Worm (Caenorhabditis elegans) whole organism, young adult: ENCODE measurements around the gene F20D6.12.

Experiments used
- F10E7.11 ChIP-seq: sonication (generic microtip); optimal IDR thresholded peaks from 2 replicates; lab custom pipeline; 2017; ENCODE audit warnings: mild to moderate bottlenecking, missing genetic modification characterization, moderate library complexity, missing compliant biosample characterization
- F37B4.10 ChIP-seq: fragments of 200-800 bp; sonication (Bioruptor generic); IDR thresholded peaks from 2 replicates; pipeline ENCODE4 v1.3.6; 2022; ENCODE audit warnings: missing genetic modification characterization, missing compliant biosample characterization
- attf-3 ChIP-seq: fragments of 200-800 bp; sonication (Bioruptor generic); conservative IDR thresholded peaks from 2 replicates; pipeline ENCODE4 v1.3.6; 2022; ENCODE audit warnings: missing genetic modification reagents, missing genetic modification characterization, missing compliant biosample characterization
- ceh-58 ChIP-seq: fragments of 200-800 bp; sonication (Bioruptor generic); IDR thresholded peaks from 2 replicates; pipeline ENCODE4 v1.3.6; 2022; ENCODE audit warnings: missing genetic modification characterization, missing compliant biosample characterization
- hmg-1.2 ChIP-seq: fragments of 200-800 bp; sonication (Bioruptor generic); IDR thresholded peaks from 2 replicates; pipeline ENCODE4 v1.3.6; 2022; ENCODE audit warnings: missing genetic modification reagents, missing genetic modification characterization, missing compliant biosample characterization
- lin-35 ChIP-seq, 3 experiments: fragments of 150-350 bp in 2 of 3; sonication (generic microtip) in 1 of 3; optimal IDR thresholded peaks; 2 replicates each; lab custom pipeline; 2014 to 2018; ENCODE audit warnings: missing biosample characterization in 3 of 3, missing genetic modification characterization in 3 of 3, missing genetic modification reagents in 3 of 3
- madf-3 ChIP-seq: fragments of 200-800 bp; sonication (Bioruptor generic); IDR thresholded peaks from 2 replicates; pipeline ENCODE4 v1.3.6; 2022; ENCODE audit warnings: missing genetic modification reagents, missing genetic modification characterization, missing compliant biosample characterization
- madf-6 ChIP-seq: fragments of 200-800 bp; sonication (Bioruptor generic); IDR thresholded peaks from 2 replicates; pipeline ENCODE4 v1.3.6; 2022; ENCODE audit warnings: missing genetic modification reagents, missing genetic modification characterization, missing compliant biosample characterization
- nfya-1 ChIP-seq: sonication (generic microtip); optimal IDR thresholded peaks from 2 replicates; lab custom pipeline; 2017; ENCODE audit warnings: antibody characterized with exemption, missing compliant biosample characterization, missing genetic modification characterization, borderline replicate concordance; ENCODE audit not compliant: insufficient read depth
- nhr-80 ChIP-seq: sonication (generic microtip); optimal IDR thresholded peaks from 2 replicates; lab custom pipeline; 2016; ENCODE audit warnings: missing genetic modification characterization, missing compliant biosample characterization
- pha-4 ChIP-seq: fragments of 150-350 bp; sonication (generic microtip); optimal IDR thresholded peaks from 2 replicates; lab custom pipeline; 2014; ENCODE audit warnings: missing biosample characterization, missing genetic modification reagents, missing genetic modification characterization
- unc-130 ChIP-seq: sonication (generic microtip); optimal IDR thresholded peaks from 2 replicates; lab custom pipeline; 2016; ENCODE audit warnings: missing genetic modification reagents, missing genetic modification characterization, missing compliant biosample characterization

ce11 chrV:8224634-8225033 is 34.7 kb upstream of the F20D6.12 start, which contains the start of gene pax-1:
- no peak for TF ChIP-seq attf-3 (GFP tag; lab: Robert Waterston, UW)
- TF ChIP-seq lin-35 (GFP tag; optimal IDR thresholded peaks at IDR 0.05; lab: Kevin White, UChicago): no peak
- no peak for TF ChIP-seq unc-130
- no peak for TF ChIP-seq ceh-58
- no peak for TF ChIP-seq madf-6 (GFP tag; lab: Robert Waterston, UW)
- no peak for TF ChIP-seq pha-4 (tag; lab: Kevin White, UChicago)
- no peak for TF ChIP-seq hmg-1.2 (GFP tag; lab: Robert Waterston, UW)
- no peak for TF ChIP-seq F10E7.11 (tag; lab: Kevin White, UChicago)
- no peak for TF ChIP-seq nfya-1
- TF ChIP-seq F37B4.10 (GFP tag; lab: Robert Waterston, UW): no peak
- no peak for TF ChIP-seq madf-3
- TF ChIP-seq nhr-80 (tag; lab: Kevin White, UChicago): no peak
